Worm (Caenorhabditis elegans) whole organism, early embryonic: Measurements from ENCODE around the gene ZK686.3.

Source experiments
- B0310.2 ChIP-seq: sonication (generic microtip); optimal IDR thresholded peaks from 2 replicates; lab custom pipeline; 2016; ENCODE audit warnings: mild to moderate bottlenecking, missing genetic modification characterization, missing compliant biosample characterization
- F13C5.2 ChIP-seq: sonication (generic microtip); optimal IDR thresholded peaks from 2 replicates; lab custom pipeline; 2017; ENCODE audit warnings: mild to moderate bottlenecking, missing genetic modification characterization, inconsistent platforms, missing compliant biosample characterization
- aly-1 ChIP-seq: sonication (generic microtip); optimal IDR thresholded peaks from 2 replicates; lab custom pipeline; 2016; ENCODE audit warnings: missing genetic modification characterization, missing compliant biosample characterization
- ama-1 ChIP-seq: fragments of 150-350 bp; optimal IDR thresholded peaks from 2 replicates; lab custom pipeline; 2014
- ceh-13 ChIP-seq: fragments of 200-800 bp; sonication (Bioruptor generic); optimal IDR thresholded peaks from 2 replicates; lab custom pipeline; 2018; ENCODE audit warnings: mild to moderate bottlenecking, missing genetic modification characterization, missing compliant biosample characterization
- ceh-36 ChIP-seq: sonication (generic microtip); optimal IDR thresholded peaks from 2 replicates; lab custom pipeline; 2016; ENCODE audit warnings: missing genetic modification characterization, inconsistent platforms, missing compliant biosample characterization
- ets-7 ChIP-seq: sonication (generic microtip); optimal IDR thresholded peaks from 2 replicates; lab custom pipeline; 2016; ENCODE audit warnings: missing genotype, missing genetic modification characterization, missing compliant biosample characterization
- flt-1 ChIP-seq: fragments of 200-800 bp; sonication (Bioruptor generic); IDR thresholded peaks from 2 replicates; pipeline ENCODE4 v1.3.6; 2022; ENCODE audit warnings: missing genetic modification characterization, missing compliant biosample characterization
- hmbx-1 ChIP-seq: sonication (generic microtip); optimal IDR thresholded peaks from 2 replicates; lab custom pipeline; 2016; ENCODE audit warnings: mild to moderate bottlenecking, missing genetic modification characterization, missing compliant biosample characterization
- hmg-4 ChIP-seq: fragments of 200-800 bp; sonication (Bioruptor generic); optimal IDR thresholded peaks from 2 replicates; lab custom pipeline; 2018; ENCODE audit warnings: mild to moderate bottlenecking, missing genetic modification characterization, missing compliant biosample characterization
- hnd-1 ChIP-seq: sonication (generic microtip); optimal IDR thresholded peaks from 2 replicates; lab custom pipeline; 2016; ENCODE audit warnings: missing genetic modification characterization, missing compliant biosample characterization
- pes-1 ChIP-seq: fragments of 200-800 bp; sonication (Bioruptor generic); IDR thresholded peaks from 2 replicates; pipeline ENCODE4 v1.3.6; 2022; ENCODE audit warnings: missing genetic modification reagents, missing genetic modification characterization, missing compliant biosample characterization
- scrt-1 ChIP-seq: fragments of 200-800 bp; sonication (Bioruptor generic); IDR thresholded peaks from 2 replicates; pipeline ENCODE4 v1.3.6; 2022; ENCODE audit warnings: missing genetic modification characterization, missing compliant biosample characterization
- sea-1 ChIP-seq: fragments of 200-800 bp; sonication (Bioruptor generic); conservative IDR thresholded peaks from 2 replicates; pipeline ENCODE4 v1.3.6; 2022; ENCODE audit warnings: missing genetic modification characterization, missing compliant biosample characterization
- tbx-11 ChIP-seq: fragments of 200-800 bp; sonication (Bioruptor generic); IDR thresholded peaks from 2 replicates; pipeline ENCODE4 v1.3.6; 2022; ENCODE audit warnings: missing genetic modification characterization, missing compliant biosample characterization
- tbx-37 ChIP-seq: fragments of 200-800 bp; sonication (Bioruptor generic); conservative IDR thresholded peaks from 2 replicates; pipeline ENCODE4 v1.3.6; 2022; ENCODE audit warnings: missing genetic modification reagents, missing genetic modification characterization, missing compliant biosample characterization
- tra-4 ChIP-seq: sonication (generic microtip); optimal IDR thresholded peaks from 2 replicates; lab custom pipeline; 2017; ENCODE audit warnings: missing genetic modification characterization, missing compliant biosample characterization

Gene ZK686.3

DNA sequence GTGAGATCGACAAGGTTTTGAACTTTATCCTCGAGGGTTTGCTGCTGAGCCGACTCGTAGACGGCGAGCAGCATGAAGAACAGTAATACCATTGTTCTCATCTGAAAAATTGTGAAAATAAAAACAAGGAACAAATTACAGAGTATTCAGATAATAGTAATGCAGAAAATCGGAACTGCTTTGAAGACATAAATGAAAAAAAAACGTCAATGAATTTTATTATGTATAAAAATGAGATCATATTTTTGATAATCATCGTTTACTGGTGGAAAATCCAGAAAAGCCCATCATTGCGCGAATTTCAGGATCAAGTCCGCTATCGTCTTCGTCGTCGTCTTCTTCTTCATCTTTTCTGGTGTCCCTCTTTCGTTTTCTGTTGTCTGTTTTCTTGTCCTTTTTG lies at the start of gene ZK686.3:
Gene ZK686.3, minus strand, starts transcription at position 101 of the 400 bp plus-strand sequence.
- no peak for TF ChIP-seq ceh-36 (tag; lab: Kevin White, UChicago)
- no peak for TF ChIP-seq flt-1
- no peak for TF ChIP-seq tra-4 (tag; lab: Kevin White, UChicago)
- TF ChIP-seq hmg-4 (GFP tag; lab: Kevin White, UChicago): no peak
- no peak for TF ChIP-seq F13C5.2 (tag; lab: Kevin White, UChicago)
- TF ChIP-seq pes-1 (GFP tag; lab: Robert Waterston, UW): no peak

DNA sequence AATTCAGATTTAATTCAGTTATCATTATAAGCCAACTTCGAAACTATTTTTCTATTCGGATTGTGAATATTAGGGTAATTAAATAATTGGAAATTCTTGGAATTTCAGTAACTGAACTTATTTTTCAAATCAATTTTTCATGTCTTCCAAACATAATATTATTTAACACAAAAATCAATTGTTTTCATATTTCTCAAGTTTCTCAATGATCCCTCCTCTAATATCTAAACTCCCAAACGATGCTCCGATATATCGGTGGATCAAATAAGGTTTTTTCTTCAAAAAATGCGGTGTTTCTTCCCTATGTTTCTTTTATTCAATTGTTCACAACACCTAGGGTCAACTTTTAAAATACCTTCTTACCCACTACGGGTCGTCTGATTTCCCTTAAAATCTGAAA lies 47.6 kb upstream of the ZK686.3 start:
- TF ChIP-seq scrt-1 (GFP tag; lab: Robert Waterston, UW): no peak
- TF ChIP-seq hmg-4 (GFP tag; lab: Kevin White, UChicago): no peak
- no peak for TF ChIP-seq tra-4 (tag; lab: Kevin White, UChicago)
- no peak for TF ChIP-seq ets-7 (tag; lab: Kevin White, UChicago)
- TF ChIP-seq ama-1 (lab: Kevin White, UChicago): no peak
- TF ChIP-seq B0310.2 (tag; lab: Kevin White, UChicago): no peak
- no peak for TF ChIP-seq pes-1 (GFP tag; lab: Robert Waterston, UW)
- no peak for TF ChIP-seq hnd-1 (tag; lab: Kevin White, UChicago)
- no peak for TF ChIP-seq ceh-13 (GFP tag; lab: Kevin White, UChicago)
- no peak for TF ChIP-seq ceh-36 (tag; lab: Kevin White, UChicago)
- TF ChIP-seq flt-1: no peak
- no peak for TF ChIP-seq tbx-37 (GFP tag; lab: Robert Waterston, UW)

DNA sequence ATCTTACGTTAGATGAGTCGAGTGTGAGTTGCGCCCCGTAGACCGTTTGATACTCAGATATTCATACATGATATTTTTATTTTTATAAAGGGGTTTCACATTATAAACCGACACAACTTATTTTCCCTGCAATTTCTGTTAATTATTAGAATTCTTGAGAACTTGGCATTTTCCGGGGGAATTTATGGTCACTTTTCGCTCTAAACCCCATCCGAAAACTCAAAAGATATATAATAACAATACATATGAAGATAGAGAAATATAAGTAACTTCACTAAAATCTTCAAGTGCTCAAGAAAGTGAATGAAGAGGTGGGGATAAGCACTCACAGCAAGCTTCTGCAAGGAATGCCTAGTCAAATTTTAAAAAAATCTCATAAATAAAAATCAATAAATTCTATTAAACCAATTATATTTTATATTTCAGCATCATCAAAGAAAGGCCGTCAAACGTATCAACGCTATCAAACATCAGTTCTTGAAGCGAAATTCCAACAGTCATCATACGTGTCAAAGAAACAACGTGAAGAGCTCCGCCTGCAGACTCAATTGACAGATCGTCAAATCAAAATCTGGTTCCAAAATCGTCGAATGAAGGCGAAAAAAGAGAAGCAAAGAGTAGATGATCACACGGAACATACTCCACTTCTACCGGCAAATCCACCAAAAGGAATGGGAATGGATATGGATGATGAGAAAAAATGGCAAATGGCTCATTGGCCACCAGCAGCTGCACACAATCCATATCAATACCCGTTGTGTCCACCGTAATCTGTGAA lies 46.9 kb upstream of the ZK686.3 start:
- TF ChIP-seq tbx-37 (GFP tag; lab: Robert Waterston, UW) (no peak), flt-1 (no peak), hnd-1 (tag; lab: Kevin White, UChicago) (no peak), tbx-11 (no peak), aly-1 (no peak), hmg-4 (GFP tag; lab: Kevin White, UChicago) (no peak), ama-1 (lab: Kevin White, UChicago) (no peak), ets-7 (tag; lab: Kevin White, UChicago) (no peak), B0310.2 (tag; lab: Kevin White, UChicago) (no peak), pes-1 (GFP tag; lab: Robert Waterston, UW) (no peak), F13C5.2 (tag; lab: Kevin White, UChicago) (no peak), ceh-13 (GFP tag; lab: Kevin White, UChicago) (no peak), hmbx-1 (tag; lab: Kevin White, UChicago) (no peak), ceh-36 (tag; lab: Kevin White, UChicago) (no peak), sea-1 (GFP tag; lab: Robert Waterston, UW) (no peak)

DNA sequence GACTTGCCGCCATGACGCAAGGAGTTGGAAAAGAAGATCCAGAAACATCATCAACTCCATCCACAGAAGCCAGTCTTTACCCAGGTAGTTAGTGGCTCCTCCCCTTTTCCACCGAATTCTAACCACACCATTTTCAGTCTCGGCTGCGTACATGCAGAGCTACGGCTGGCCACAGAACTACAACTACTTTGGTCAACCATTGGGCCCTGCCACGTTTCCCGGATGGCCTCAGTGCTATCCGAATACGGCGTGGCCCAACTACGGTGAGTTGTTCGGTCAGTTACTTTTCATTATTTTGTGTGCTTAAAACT lies 46.1 kb upstream of the ZK686.3 start:
- TF ChIP-seq flt-1 (no peak), ama-1 (lab: Kevin White, UChicago) (no peak), hmg-4 (GFP tag; lab: Kevin White, UChicago) (no peak), tbx-37 (GFP tag; lab: Robert Waterston, UW) (no peak), F13C5.2 (tag; lab: Kevin White, UChicago) (no peak), tra-4 (tag; lab: Kevin White, UChicago) (no peak), pes-1 (GFP tag; lab: Robert Waterston, UW) (no peak), B0310.2 (tag; lab: Kevin White, UChicago) (no peak), scrt-1 (GFP tag; lab: Robert Waterston, UW) (no peak), ceh-13 (GFP tag; lab: Kevin White, UChicago) (no peak)

DNA sequence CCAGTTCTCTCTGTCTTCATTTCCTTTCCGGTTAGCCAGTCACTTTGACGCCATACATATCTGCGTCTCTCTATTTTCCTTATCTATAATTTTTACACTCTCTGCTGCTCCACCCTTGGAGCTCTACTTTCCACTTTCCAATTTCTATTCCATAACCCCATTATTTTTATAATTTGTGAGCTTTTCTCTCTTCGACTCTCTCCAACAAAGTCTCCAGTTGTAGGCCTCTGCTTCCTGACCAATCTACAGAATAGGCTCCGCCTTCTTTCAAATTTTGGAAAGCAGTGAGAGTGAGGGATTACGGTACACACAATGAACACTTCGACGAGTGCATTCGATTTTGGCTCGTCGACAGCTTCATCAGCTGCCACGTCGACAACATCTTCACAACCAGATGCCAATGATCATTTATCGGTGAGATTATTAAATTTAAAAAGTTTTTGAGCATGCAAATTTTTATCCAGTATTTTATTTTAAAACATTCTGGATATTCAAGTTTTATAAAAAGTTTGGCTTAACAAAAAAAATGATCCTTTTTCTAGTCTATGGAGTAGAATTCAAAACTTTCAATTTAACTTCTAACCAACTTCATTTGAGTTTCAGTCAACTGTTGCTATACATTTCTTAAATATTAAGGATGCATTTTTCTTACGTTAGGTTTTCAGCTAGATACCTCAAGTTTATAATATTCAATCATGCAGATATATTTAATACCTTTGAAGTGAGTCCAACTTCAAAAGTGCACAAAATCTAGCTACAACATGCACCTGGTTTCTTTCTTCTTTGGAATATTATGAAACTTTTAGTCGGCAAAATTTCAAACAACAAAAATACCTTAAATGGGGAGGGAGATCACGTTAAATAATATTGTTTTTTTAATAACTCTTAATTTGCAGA lies 45.5 kb upstream of the ZK686.3 start, which contains the start of gene egl-5:
Gene egl-5, plus strand, starts transcription at position 216 of the 897 bp plus-strand sequence.
- TF ChIP-seq pes-1 (GFP tag; lab: Robert Waterston, UW) (no peak), ets-7 (tag; lab: Kevin White, UChicago) (no peak), scrt-1 (GFP tag; lab: Robert Waterston, UW) (no peak), tra-4 (tag; lab: Kevin White, UChicago) (no peak)

DNA sequence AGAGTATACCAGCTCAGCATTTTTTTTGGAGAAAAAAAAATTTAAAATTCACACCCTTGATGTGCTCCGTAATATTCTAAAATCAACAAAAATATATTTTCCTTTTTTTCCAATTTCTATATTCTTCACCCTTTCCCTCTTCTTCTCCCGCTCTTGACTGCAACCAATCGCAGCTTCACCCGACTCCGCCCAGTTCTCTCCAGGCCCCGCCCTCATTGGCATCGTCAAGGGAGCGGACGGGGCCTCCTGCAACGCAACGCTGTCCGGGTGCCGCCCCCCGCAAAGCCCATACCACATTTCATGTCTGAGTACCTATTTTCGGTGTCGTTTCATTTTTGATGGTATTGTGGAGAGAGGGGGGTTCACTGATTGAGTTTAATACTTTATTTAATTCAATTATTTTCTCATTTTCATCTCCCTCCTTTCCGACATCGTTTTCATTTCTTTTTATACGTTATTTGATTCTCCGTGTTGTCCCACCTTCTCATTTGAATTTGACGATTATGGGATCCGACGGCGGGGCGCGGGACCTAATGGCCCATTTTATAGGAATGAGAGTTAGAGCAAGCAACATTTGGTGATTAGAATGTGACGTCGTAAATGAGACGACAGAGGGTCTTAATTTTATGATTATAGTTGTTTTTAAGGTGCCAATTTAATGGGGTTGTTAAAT lies 43.5 kb upstream of the ZK686.3 start:
- TF ChIP-seq aly-1 (no peak), ceh-36 (tag; lab: Kevin White, UChicago) (no peak), hmbx-1 (tag; lab: Kevin White, UChicago) (no peak), B0310.2 (tag; lab: Kevin White, UChicago) (no peak), scrt-1 (GFP tag; lab: Robert Waterston, UW) (no peak), F13C5.2 (tag; lab: Kevin White, UChicago) (no peak), tbx-37 (GFP tag; lab: Robert Waterston, UW) (no peak), flt-1 (no peak), pes-1 (GFP tag; lab: Robert Waterston, UW) (no peak), tbx-11 (no peak), tra-4 (tag; lab: Kevin White, UChicago) (no peak), sea-1 (GFP tag; lab: Robert Waterston, UW) (no peak), ama-1 (lab: Kevin White, UChicago) (no peak), hnd-1 (tag; lab: Kevin White, UChicago) (no peak), ceh-13 (GFP tag; lab: Kevin White, UChicago) (no peak), hmg-4 (GFP tag; lab: Kevin White, UChicago) (no peak), ets-7 (tag; lab: Kevin White, UChicago) (no peak)
